Fruit fly (Drosophila melanogaster): Measurements from ENCODE around the gene MtnB.
A peak's percentile ranks its signal among the peaks of the same experiment; 100 is the strongest.

Gene MtnB

dm6 chr3R:20544952-20545351, 41.4 kb upstream of the MtnB start:
- TF ChIP-seq D1 (tag; optimal IDR thresholded peaks at IDR 0.05) (no peak), Pif1A (GFP tag; optimal IDR thresholded peaks at IDR 0.05) (no peak), CG14655 (GFP tag; optimal IDR thresholded peaks at IDR 0.05) (no peak), CG4496 (GFP tag; IDR thresholded peaks at IDR 0.05) (no peak), Snoo (tag; optimal IDR thresholded peaks at IDR 0.05) (no peak), EcR (GFP tag; optimal IDR thresholded peaks at IDR 0.05) (no peak), CG8159 (tag; optimal IDR thresholded peaks at IDR 0.05) (no peak), rn (GFP tag; IDR thresholded peaks at IDR 0.05) (no peak), fd96Ca (GFP tag; IDR thresholded peaks at IDR 0.05) (no peak), CG9948 (tag; optimal IDR thresholded peaks at IDR 0.05) (no peak), CG15710 (tag; optimal IDR thresholded peaks at IDR 0.05) (no peak)

dm6 chr3R:20543719-20544118, 40.2 kb upstream of the MtnB start:
- TF ChIP-seq CG13204 (GFP tag; optimal IDR thresholded peaks at IDR 0.05) (no peak), CG34367 (tag; optimal IDR thresholded peaks at IDR 0.05) (no peak), CG32121 (GFP tag; IDR thresholded peaks at IDR 0.05) (no peak), CG15710 (tag; optimal IDR thresholded peaks at IDR 0.05) (no peak), Snoo (tag; optimal IDR thresholded peaks at IDR 0.05) (no peak), CG9948 (tag; optimal IDR thresholded peaks at IDR 0.05) (no peak), CG8301 (tag; optimal IDR thresholded peaks at IDR 0.05) (no peak), CG12605 (GFP tag; IDR thresholded peaks at IDR 0.05) (no peak), Pif1B (GFP tag; optimal IDR thresholded peaks at IDR 0.05) (no peak), D1 (tag; optimal IDR thresholded peaks at IDR 0.05) (no peak), Ets98B (GFP tag; IDR thresholded peaks at IDR 0.05) (no peak), CG17806 (tag; optimal IDR thresholded peaks at IDR 0.05) (no peak), CG4496 (GFP tag; IDR thresholded peaks at IDR 0.05) (no peak), EcR (GFP tag; optimal IDR thresholded peaks at IDR 0.05) (no peak), rn (GFP tag; IDR thresholded peaks at IDR 0.05) (no peak), Pif1A (GFP tag; optimal IDR thresholded peaks at IDR 0.05) (no peak), CG14655 (GFP tag; optimal IDR thresholded peaks at IDR 0.05) (no peak)

dm6 chr3R:20543220-20543619, 39.7 kb upstream of the MtnB start:
- TF ChIP-seq CG9948 (tag; optimal IDR thresholded peaks at IDR 0.05) (no peak), Pif1B (GFP tag; optimal IDR thresholded peaks at IDR 0.05) (no peak), CG12605 (GFP tag; IDR thresholded peaks at IDR 0.05) (no peak), EcR (GFP tag; optimal IDR thresholded peaks at IDR 0.05) (no peak)

dm6 chr3R:20542283-20543144, 39.0 kb upstream of the MtnB start:
- TF ChIP-seq EcR (GFP tag; optimal IDR thresholded peaks at IDR 0.05), result no peak
- TF ChIP-seq CG4496 (GFP tag; IDR thresholded peaks at IDR 0.05), result peak; percentile 57; the same call in 1 of the 3 replicates

- TF ChIP-seq fd96Ca (GFP tag; IDR thresholded peaks at IDR 0.05) (no peak), gl (tag; optimal IDR thresholded peaks at IDR 0.05) (no peak), CG10348 (GFP tag; IDR thresholded peaks at IDR 0.05) (no peak), CG4496 (GFP tag; IDR thresholded peaks at IDR 0.05) (peak; percentile 60; the same call in 1 of the 3 replicates)
These were observed 31.0 kb upstream of the MtnB start, which contains the start of the genes MtnE and MtnD for dm6 chr3R:20534575-20534974. Gene MtnE, minus strand, starts transcription at chr3R:20534704. Gene MtnD, plus strand, starts transcription at chr3R:20534962.

dm6 chr3R:20512368-20512767, 8.8 kb upstream of the MtnB start, which contains the start of gene MFS9:
Gene MFS9, minus strand, starts transcription at chr3R:20512468.
- TF ChIP-seq CG9948 (tag; optimal IDR thresholded peaks at IDR 0.05) (no peak), CG12605 (GFP tag; IDR thresholded peaks at IDR 0.05) (no peak), CG15710 (tag; optimal IDR thresholded peaks at IDR 0.05) (no peak), CG34367 (tag; optimal IDR thresholded peaks at IDR 0.05) (no peak), CG8159 (tag; optimal IDR thresholded peaks at IDR 0.05) (no peak), gl (tag; optimal IDR thresholded peaks at IDR 0.05) (no peak), Ets98B (GFP tag; IDR thresholded peaks at IDR 0.05) (no peak), CG17806 (tag; optimal IDR thresholded peaks at IDR 0.05) (no peak), CG4496 (GFP tag; IDR thresholded peaks at IDR 0.05) (no peak), Pif1B (GFP tag; optimal IDR thresholded peaks at IDR 0.05) (no peak), CG10348 (GFP tag; IDR thresholded peaks at IDR 0.05) (no peak)

- TF ChIP-seq EcR (GFP tag; optimal IDR thresholded peaks at IDR 0.05), result no peak
- TF ChIP-seq CG13204 (GFP tag; optimal IDR thresholded peaks at IDR 0.05), result no peak
- no peak for TF ChIP-seq CG8159 (tag; optimal IDR thresholded peaks at IDR 0.05)
- no peak for TF ChIP-seq CG8301 (tag; optimal IDR thresholded peaks at IDR 0.05)
- no peak for TF ChIP-seq Pif1B (GFP tag; optimal IDR thresholded peaks at IDR 0.05)
- TF ChIP-seq Pif1A (GFP tag; optimal IDR thresholded peaks at IDR 0.05), result no peak
These were observed 5.8 kb upstream of the MtnB start for dm6 chr3R:20509377-20509776.

Data from whole organism, pupa.